Fruit fly (Drosophila melanogaster): ENCODE measurements around the gene Gem4c.

The Gem4c gene

DNA sequence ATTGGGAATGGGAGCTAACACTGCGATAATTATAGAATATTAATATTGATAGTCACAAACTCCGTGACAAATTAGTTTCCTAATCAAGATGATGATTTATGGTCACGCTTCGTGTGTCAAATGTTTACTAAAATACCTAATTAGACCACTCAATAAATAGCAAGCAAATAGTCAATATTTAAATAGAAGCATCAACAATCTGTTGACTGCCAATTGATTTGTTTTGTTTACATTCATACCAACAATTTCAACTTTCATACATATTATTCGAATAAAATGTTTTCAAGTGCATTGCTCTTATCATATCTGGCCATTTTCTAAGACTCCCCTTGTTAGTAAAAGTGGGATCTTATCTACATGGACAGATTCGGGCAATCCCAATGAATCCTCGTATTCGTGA is 22.8 kb downstream of the Gem4c start (continued):
- TF ChIP-seq CG10209 (GFP tag; optimal IDR thresholded peaks at IDR 0.05) (no peak), ems (GFP tag; optimal IDR thresholded peaks at IDR 0.05) (no peak), CG4360 (GFP tag; IDR thresholded peaks at IDR 0.05) (no peak), CG14014 (GFP tag; IDR thresholded peaks at IDR 0.05) (no peak), CG17912 (GFP tag; optimal IDR thresholded peaks at IDR 0.05) (no peak), luna (GFP tag; optimal IDR thresholded peaks at IDR 0.05) (no peak), C15 (GFP tag; IDR thresholded peaks at IDR 0.05) (no peak), NC2β (GFP tag; optimal IDR thresholded peaks at IDR 0.05) (no peak), slp2 (GFP tag; optimal IDR thresholded peaks at IDR 0.05) (no peak), croc (GFP tag; conservative IDR thresholded peaks at IDR 0.05) (no peak), dysf (GFP tag; IDR thresholded peaks at IDR 0.05) (no peak), GATAe (GFP tag; conservative IDR thresholded peaks at IDR 0.05) (no peak), Xrp1 (GFP tag; IDR thresholded peaks at IDR 0.05) (0 out of 2 replicates have a peak, but pooled peaks have one; percentile 16), CkIIα-i1 (GFP tag; IDR thresholded peaks at IDR 0.05) (no peak), sc (optimal IDR thresholded peaks at IDR 0.05) (no peak), sc (GFP tag; optimal IDR thresholded peaks at IDR 0.05) (peak; percentile 34), tin (GFP tag; optimal IDR thresholded peaks at IDR 0.05) (no peak), NfI (GFP tag; optimal IDR thresholded peaks at IDR 0.05) (no peak), CG1832 (GFP tag; optimal IDR thresholded peaks at IDR 0.05) (no peak), CG2712 (tag; optimal IDR thresholded peaks at IDR 0.05) (peak; percentile 25), unc-4 (GFP tag; IDR thresholded peaks at IDR 0.05; ENCODE audit: partially characterized antibody) (no peak), CG11560 (tag; IDR thresholded peaks at IDR 0.05) (no peak), CG9932 (GFP tag; IDR thresholded peaks at IDR 0.05) (no peak), tup (GFP tag; optimal IDR thresholded peaks at IDR 0.05) (no peak), her (GFP tag; optimal IDR thresholded peaks at IDR 0.05) (no peak), mam (GFP tag; optimal IDR thresholded peaks at IDR 0.05) (no peak), Neu2 (GFP tag; optimal IDR thresholded peaks at IDR 0.05; ENCODE audit: borderline replicate concordance) (no peak), emc (GFP tag; optimal IDR thresholded peaks at IDR 0.05) (no peak), caup (GFP tag; optimal IDR thresholded peaks at IDR 0.05; ENCODE audit: severe bottlenecking) (no peak), ci (GFP tag; IDR thresholded peaks at IDR 0.05) (0 out of 3 replicates have a peak, but pooled peaks have one; percentile 38), Hsf (GFP tag; optimal IDR thresholded peaks at IDR 0.05) (no peak), CG1603 (tag; optimal IDR thresholded peaks at IDR 0.05) (no peak), sug (tag; optimal IDR thresholded peaks at IDR 0.05) (no peak), CG18476 (GFP tag; optimal IDR thresholded peaks at IDR 0.05) (no peak), btn (GFP tag; optimal IDR thresholded peaks at IDR 0.05) (no peak), gcm (GFP tag; optimal IDR thresholded peaks at IDR 0.05) (no peak), Sry-β (GFP tag; optimal IDR thresholded peaks at IDR 0.05) (no peak), CG9215 (GFP tag; IDR thresholded peaks at IDR 0.05) (no peak), Fer3 (tag; optimal IDR thresholded peaks at IDR 0.05) (no peak), CG1024 (GFP tag; IDR thresholded peaks at IDR 0.05) (no peak), MTF-1 (GFP tag; optimal IDR thresholded peaks at IDR 0.05; ENCODE audit: borderline replicate concordance) (no peak), CG17568 (GFP tag; optimal IDR thresholded peaks at IDR 0.05) (no peak), CG6654 (GFP tag; optimal IDR thresholded peaks at IDR 0.05) (no peak), CG16813 (GFP tag; IDR thresholded peaks at IDR 0.05; ENCODE audit: partially characterized antibody) (no peak), CG10431 (GFP tag; optimal IDR thresholded peaks at IDR 0.05) (no peak), CG6854 (GFP tag; optimal IDR thresholded peaks at IDR 0.05) (no peak), CG17359 (tag; optimal IDR thresholded peaks at IDR 0.05) (peak; percentile 45), CG3281 (GFP tag; optimal IDR thresholded peaks at IDR 0.05) (no peak), CTCF (GFP tag; optimal IDR thresholded peaks at IDR 0.05) (no peak), CG10321 (GFP tag; IDR thresholded peaks at IDR 0.05) (no peak), CG2120 (GFP tag; optimal IDR thresholded peaks at IDR 0.05) (no peak), cg (GFP tag; optimal IDR thresholded peaks at IDR 0.05) (no peak), pzg (GFP tag; optimal IDR thresholded peaks at IDR 0.05) (no peak)
